Worm (Caenorhabditis elegans) whole organism, L3 larva: ENCODE measurements around the gene C31H2.4.

Experiments
- R02D3.7 ChIP-seq: fragments of 150-350 bp; optimal IDR thresholded peaks from 2 replicates; lab custom pipeline; 2014; ENCODE audit warnings: missing biosample characterization, missing genetic modification characterization
- ZK546.5 ChIP-seq: sonication (generic microtip); optimal IDR thresholded peaks from 2 replicates; lab custom pipeline; 2017; ENCODE audit warnings: missing biosample characterization, missing genetic modification characterization
- ama-1 ChIP-seq: fragments of 150-350 bp; optimal IDR thresholded peaks from 2 replicates; lab custom pipeline; 2018
- ceh-28 ChIP-seq: fragments of 150-350 bp; optimal IDR thresholded peaks from 2 replicates; lab custom pipeline; 2014; ENCODE audit warnings: missing biosample characterization, missing genetic modification reagents, missing genetic modification characterization
- ceh-82 ChIP-seq: fragments of 150-350 bp; optimal IDR thresholded peaks from 2 replicates; lab custom pipeline; 2014; ENCODE audit warnings: missing biosample characterization, missing genetic modification characterization
- ceh-9 ChIP-seq: sonication (generic microtip); optimal IDR thresholded peaks from 2 replicates; lab custom pipeline; 2018; ENCODE audit warnings: missing biosample characterization, missing genetic modification characterization
- egl-27 ChIP-seq: sonication (generic microtip); optimal IDR thresholded peaks from 4 replicates; lab custom pipeline; 2017; ENCODE audit warnings: missing biosample characterization, missing genetic modification reagents, missing genetic modification characterization
- egl-5 ChIP-seq: fragments of 150-350 bp; optimal IDR thresholded peaks from 2 replicates; lab custom pipeline; 2017; ENCODE audit warnings: missing biosample characterization, missing genetic modification reagents, missing genetic modification characterization, inconsistent platforms
- elt-1 ChIP-seq: fragments of 150-350 bp; optimal IDR thresholded peaks from 2 replicates; lab custom pipeline; 2014; ENCODE audit warnings: missing biosample characterization, missing genetic modification characterization
- eor-1 ChIP-seq, 2 experiments: fragments of 150-350 bp; optimal IDR thresholded peaks; 2 replicates each; lab custom pipeline; 2014 to 2018; ENCODE audit warnings: missing biosample characterization in 2 of 2, missing genetic modification characterization in 2 of 2
- fkh-10 ChIP-seq: sonication (generic microtip); optimal IDR thresholded peaks from 2 replicates; lab custom pipeline; 2017; ENCODE audit warnings: missing biosample characterization, missing genetic modification reagents, missing genetic modification characterization
- fkh-2 ChIP-seq: fragments of 150-350 bp; optimal IDR thresholded peaks from 2 replicates; lab custom pipeline; 2014; ENCODE audit warnings: missing biosample characterization, missing genetic modification reagents, missing genetic modification characterization
- fos-1 ChIP-seq: fragments of 150-350 bp; optimal IDR thresholded peaks from 2 replicates; lab custom pipeline; 2014; ENCODE audit warnings: missing biosample characterization, missing genetic modification characterization
- hmg-11 ChIP-seq: sonication (generic microtip); optimal IDR thresholded peaks from 2 replicates; lab custom pipeline; 2016; ENCODE audit warnings: missing genetic modification characterization, missing compliant biosample characterization
- jun-1 ChIP-seq: fragments of 150-350 bp; optimal IDR thresholded peaks from 2 replicates; lab custom pipeline; 2014; ENCODE audit warnings: missing biosample characterization, missing genetic modification reagents, missing genetic modification characterization
- lin-15B ChIP-seq: fragments of 150-350 bp; optimal IDR thresholded peaks from 2 replicates; lab custom pipeline; 2014; ENCODE audit warnings: missing biosample characterization, missing genetic modification characterization
- lin-39 ChIP-seq: fragments of 150-350 bp; optimal IDR thresholded peaks from 2 replicates; lab custom pipeline; 2018; ENCODE audit warnings: missing biosample characterization, missing genetic modification reagents, missing genetic modification characterization
- lsy-12 ChIP-seq: sonication (generic microtip); optimal IDR thresholded peaks from 2 replicates; lab custom pipeline; 2016; ENCODE audit warnings: mild to moderate bottlenecking, missing genetic modification characterization, missing compliant biosample characterization
- mdl-1 ChIP-seq: fragments of 150-350 bp; optimal IDR thresholded peaks from 2 replicates; lab custom pipeline; 2014; ENCODE audit warnings: missing biosample characterization, missing genetic modification characterization
- mml-1 ChIP-seq: fragments of 150-350 bp; sonication (generic microtip); optimal IDR thresholded peaks from 3 replicates; lab custom pipeline; 2014; ENCODE audit warnings: missing biosample characterization, missing genetic modification characterization
- nfya-1 ChIP-seq: sonication (generic microtip); optimal IDR thresholded peaks from 2 replicates; lab custom pipeline; 2017; ENCODE audit warnings: missing genetic modification characterization, mild to moderate bottlenecking, missing compliant biosample characterization, antibody characterized with exemption, moderate library complexity; ENCODE audit not compliant: insufficient read depth
- nhr-11 ChIP-seq: fragments of 150-350 bp; optimal IDR thresholded peaks from 2 replicates; lab custom pipeline; 2014; ENCODE audit warnings: missing biosample characterization, missing genetic modification characterization
- nhr-12 ChIP-seq: fragments of 150-350 bp; optimal IDR thresholded peaks from 2 replicates; lab custom pipeline; 2014; ENCODE audit warnings: missing biosample characterization, missing genetic modification characterization
- nhr-23 ChIP-seq: fragments of 150-350 bp; optimal IDR thresholded peaks from 2 replicates; lab custom pipeline; 2014; ENCODE audit warnings: missing biosample characterization, missing genetic modification reagents, missing genetic modification characterization
- nhr-237 ChIP-seq: fragments of 150-350 bp; optimal IDR thresholded peaks from 2 replicates; lab custom pipeline; 2014; ENCODE audit warnings: missing biosample characterization, missing genetic modification characterization
- nhr-25 ChIP-seq: sonication (generic microtip); optimal IDR thresholded peaks from 2 replicates; lab custom pipeline; 2017; ENCODE audit warnings: missing biosample characterization, missing genetic modification characterization
- nhr-28 ChIP-seq: fragments of 150-350 bp; optimal IDR thresholded peaks from 2 replicates; lab custom pipeline; 2014; ENCODE audit warnings: missing biosample characterization, missing genetic modification characterization
- nhr-43 ChIP-seq: sonication (generic microtip); optimal IDR thresholded peaks from 2 replicates; lab custom pipeline; 2016; ENCODE audit warnings: mild to moderate bottlenecking, missing genetic modification characterization, missing compliant biosample characterization; ENCODE audit not compliant: poor library complexity, severe bottlenecking
- nhr-67 ChIP-seq: fragments of 150-350 bp; optimal IDR thresholded peaks from 2 replicates; lab custom pipeline; 2014; ENCODE audit warnings: missing biosample characterization, missing genetic modification characterization
- nhr-76 ChIP-seq: fragments of 150-350 bp; sonication (generic microtip); optimal IDR thresholded peaks from 5 replicates; lab custom pipeline; 2014; ENCODE audit warnings: missing biosample characterization, missing genetic modification characterization
- nhr-77 ChIP-seq: fragments of 150-350 bp; optimal IDR thresholded peaks from 2 replicates; lab custom pipeline; 2014; ENCODE audit warnings: missing biosample characterization, missing genetic modification characterization
- pha-4 ChIP-seq: fragments of 150-350 bp; optimal IDR thresholded peaks from 2 replicates; lab custom pipeline; 2014; ENCODE audit warnings: missing biosample characterization, missing genetic modification reagents, missing genetic modification characterization
- pqm-1 ChIP-seq: fragments of 150-350 bp; optimal IDR thresholded peaks from 2 replicates; lab custom pipeline; 2017; ENCODE audit warnings: missing biosample characterization, missing genetic modification characterization, inconsistent platforms
- sea-2 ChIP-seq: fragments of 150-350 bp; sonication (generic microtip); optimal IDR thresholded peaks from 4 replicates; lab custom pipeline; 2014; ENCODE audit warnings: missing biosample characterization, missing genetic modification reagents, missing genetic modification characterization
- skn-1 ChIP-seq: fragments of 150-350 bp; optimal IDR thresholded peaks from 2 replicates; lab custom pipeline; 2014; ENCODE audit warnings: missing biosample characterization, missing genetic modification characterization
- snpc-4 ChIP-seq: fragments of 150-350 bp; optimal IDR thresholded peaks from 2 replicates; lab custom pipeline; 2014; ENCODE audit warnings: missing biosample characterization, missing genetic modification characterization
- tbx-2 ChIP-seq: sonication (generic microtip); optimal IDR thresholded peaks from 2 replicates; lab custom pipeline; 2016; ENCODE audit warnings: mild to moderate bottlenecking, missing genetic modification characterization, missing compliant biosample characterization
- unc-39 ChIP-seq: sonication (generic microtip); optimal IDR thresholded peaks from 4 replicates; lab custom pipeline; 2017; ENCODE audit warnings: missing biosample characterization, missing genetic modification characterization
- unc-62 ChIP-seq: fragments of 150-350 bp; sonication (generic microtip); optimal IDR thresholded peaks from 4 replicates; lab custom pipeline; 2014; ENCODE audit warnings: missing biosample characterization, missing genetic modification reagents, missing genetic modification characterization
- zag-1 ChIP-seq: fragments of 150-350 bp; optimal IDR thresholded peaks from 2 replicates; lab custom pipeline; 2014; ENCODE audit warnings: missing biosample characterization, missing genetic modification characterization
- ztf-11 ChIP-seq: fragments of 150-350 bp; optimal IDR thresholded peaks from 2 replicates; lab custom pipeline; 2014; ENCODE audit warnings: missing biosample characterization, missing genetic modification characterization
- ztf-4 ChIP-seq: fragments of 150-350 bp; optimal IDR thresholded peaks from 2 replicates; lab custom pipeline; 2014; ENCODE audit warnings: missing biosample characterization, missing genetic modification characterization

Gene C31H2.4

ce11 chrX:5179050-5179449, 19.6 kb upstream of the C31H2.4 start, which contains the start of gene metl-9:
Gene metl-9, minus strand, starts transcription at chrX:5179150.
- TF ChIP-seq ceh-28 (tag; lab: Kevin White, UChicago) = no peak
- no peak for TF ChIP-seq pqm-1
- no peak for TF ChIP-seq eor-1 (tag; optimal IDR thresholded peaks at IDR 0.05; lab: Kevin White, UChicago)
- no peak for TF ChIP-seq nhr-67 (tag; lab: Kevin White, UChicago)
- TF ChIP-seq snpc-4 (tag; lab: Kevin White, UChicago) = no peak
- TF ChIP-seq egl-5 (tag; lab: Kevin White, UChicago) = no peak
- TF ChIP-seq ceh-9 (tag; lab: Kevin White, UChicago) = no peak
- TF ChIP-seq nhr-77 = no peak
- no peak for TF ChIP-seq elt-1 (tag; lab: Kevin White, UChicago)
- TF ChIP-seq ama-1 (lab: Kevin White, UChicago) = no peak
- no peak for TF ChIP-seq lin-39 (tag; lab: Kevin White, UChicago)
- TF ChIP-seq, all 47 proteins: peak for 0

- TF ChIP-seq ztf-11 = no peak
- TF ChIP-seq nhr-76 (tag; lab: Kevin White, UChicago) = no peak
- no peak for TF ChIP-seq elt-1 (tag; lab: Kevin White, UChicago)
- no peak for TF ChIP-seq pqm-1
- TF ChIP-seq nhr-77 = no peak
- no peak for TF ChIP-seq jun-1
- no peak for TF ChIP-seq ceh-28 (tag; lab: Kevin White, UChicago)
- TF ChIP-seq mml-1 = no peak
Observed at ce11 chrX:5174256-5174655, 14.8 kb upstream of the C31H2.4 start, which contains the start of gene zchc-1A. Gene zchc-1A, plus strand, starts transcription at chrX:5174369.

- TF ChIP-seq hmg-11 (tag; lab: Kevin White, UChicago) (no peak), skn-1 (tag; lab: Kevin White, UChicago) (no peak), nhr-237 (no peak), ztf-4 (tag; lab: Kevin White, UChicago) (no peak), fkh-10 (GFP tag; lab: Kevin White, UChicago) (no peak), fos-1 (no peak), fkh-2 (tag; lab: Kevin White, UChicago) (no peak), mml-1 (no peak), lin-15B (tag; lab: Kevin White, UChicago) (no peak), ceh-9 (tag; lab: Kevin White, UChicago) (no peak), ztf-11 (no peak), nhr-77 (no peak), ZK546.5 (tag; lab: Kevin White, UChicago) (no peak), nhr-12 (tag; lab: Kevin White, UChicago) (no peak), nhr-23 (tag; lab: Kevin White, UChicago) (no peak), tbx-2 (tag; lab: Kevin White, UChicago) (no peak), sea-2 (no peak), zag-1 (tag; lab: Kevin White, UChicago) (no peak), nhr-28 (tag; lab: Kevin White, UChicago) (no peak)
Observed at ce11 chrX:5171085-5171484, 11.6 kb upstream of the C31H2.4 start, which contains the start of gene T03G11.10. Gene T03G11.10, minus strand, starts transcription at chrX:5171185.

- no peak for TF ChIP-seq ztf-4 (tag; lab: Kevin White, UChicago)
- TF ChIP-seq fkh-10 (GFP tag; lab: Kevin White, UChicago) = no peak
- TF ChIP-seq fos-1 = no peak
- TF ChIP-seq nhr-11 (tag; lab: Kevin White, UChicago) = no peak
- no peak for TF ChIP-seq nfya-1
- no peak for TF ChIP-seq sea-2
- no peak for TF ChIP-seq snpc-4 (tag; lab: Kevin White, UChicago)
- no peak for TF ChIP-seq mml-1
- no peak for TF ChIP-seq nhr-28 (tag; lab: Kevin White, UChicago)
Observed at ce11 chrX:5168770-5169169, 9.3 kb upstream of the C31H2.4 start.

DNA sequence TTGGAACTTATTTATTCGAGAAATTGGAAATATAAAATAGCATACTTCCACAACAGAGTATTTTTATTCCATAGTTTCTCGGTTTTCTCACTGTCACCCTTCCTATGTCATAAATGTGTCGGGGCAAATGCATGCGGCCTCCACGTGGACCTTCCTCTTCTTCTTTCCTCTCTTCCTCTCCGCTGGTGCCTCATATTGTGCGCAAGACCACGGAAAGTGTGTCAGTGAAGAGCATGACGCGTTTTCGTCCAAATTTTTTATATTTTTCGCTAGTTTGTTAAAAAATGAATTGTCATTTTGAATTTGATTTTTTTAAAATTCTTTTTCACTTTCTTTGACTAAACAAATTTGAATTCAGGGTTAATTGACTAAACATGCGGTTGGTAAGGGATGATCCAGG, 5.6 kb upstream of the C31H2.4 start, which contains the start of gene mans-3:
Gene mans-3, plus strand, starts transcription at position 359 of the 400 bp plus-strand sequence.
- peak; percentile 94 for TF ChIP-seq nhr-43
- peak; percentile 62 for TF ChIP-seq ceh-28 (tag; lab: Kevin White, UChicago)
- peak; percentile 21 for TF ChIP-seq nhr-11 (tag; lab: Kevin White, UChicago)
- peak; percentile 91 for TF ChIP-seq hmg-11 (tag; lab: Kevin White, UChicago)
- TF ChIP-seq nhr-67 (tag; lab: Kevin White, UChicago) = no peak
- TF ChIP-seq ceh-9 (tag; lab: Kevin White, UChicago) = no peak
- TF ChIP-seq jun-1 = peak; percentile 91
- no peak for TF ChIP-seq unc-39 (tag; lab: Kevin White, UChicago)
- TF ChIP-seq egl-27 (tag; lab: Kevin White, UChicago) = peak; percentile 21
- peak; percentile 26 for TF ChIP-seq ztf-4 (tag; lab: Kevin White, UChicago)
- peak; percentile 80 for TF ChIP-seq lsy-12 (tag; lab: Kevin White, UChicago)
- TF ChIP-seq tbx-2 (tag; lab: Kevin White, UChicago) = peak; percentile 88
- peak; percentile 51 for TF ChIP-seq nhr-28 (tag; lab: Kevin White, UChicago)
- TF ChIP-seq R02D3.7 (tag; lab: Kevin White, UChicago) = peak; percentile 65
- TF ChIP-seq egl-5 (tag; lab: Kevin White, UChicago) = peak; percentile 56
- peak; percentile 73 for TF ChIP-seq lin-39 (tag; lab: Kevin White, UChicago)
- TF ChIP-seq nhr-25 = peak; percentile 76
- TF ChIP-seq nhr-76 (tag; lab: Kevin White, UChicago) = no peak
- TF ChIP-seq fos-1 = peak; percentile 53
- TF ChIP-seq mml-1 = peak; percentile 93
- peak; percentile 78 for TF ChIP-seq fkh-10 (GFP tag; lab: Kevin White, UChicago)
- peak; percentile 91 for TF ChIP-seq mdl-1
- TF ChIP-seq ztf-11 = no peak
- peak; percentile 76 for TF ChIP-seq skn-1 (tag; lab: Kevin White, UChicago)
- peak; percentile 19 for TF ChIP-seq elt-1 (tag; lab: Kevin White, UChicago)
- TF ChIP-seq ceh-82 (tag; lab: Kevin White, UChicago) = peak; percentile 33
- TF ChIP-seq pqm-1 = peak; percentile 52
- TF ChIP-seq nfya-1 = peak; percentile 90
- peak; percentile 85 for TF ChIP-seq pha-4 (tag; lab: Kevin White, UChicago)
- peak; percentile 58 for TF ChIP-seq unc-62 (GFP tag; lab: Kevin White, UChicago)
